Fruit fly (Drosophila melanogaster) whole organism, embryonic: ENCODE measurements around the gene trr.

Experiments used
- Adf1 ChIP-seq: fragments of 200-800 bp; sonication (Bioruptor generic); IDR thresholded peaks from 2 replicates; pipeline ENCODE4 v1.3.6; 2022; ENCODE audit warnings: missing biosample characterization, missing genetic modification characterization
- Aef1 ChIP-seq: fragments of 200-800 bp; sonication (Bioruptor generic); IDR thresholded peaks from 3 replicates; pipeline ENCODE4 v1.3.6; 2022; ENCODE audit warnings: missing biosample characterization, missing genetic modification characterization
- CG10462 ChIP-seq: fragments of 200-800 bp; sonication (Bioruptor generic); optimal IDR thresholded peaks from 2 replicates; lab custom pipeline; 2016; ENCODE audit warnings: missing biosample characterization, missing genetic modification characterization
- CG11398 ChIP-seq: fragments of 200-800 bp; sonication (Bioruptor generic); optimal IDR thresholded peaks from 2 replicates; lab custom pipeline; 2016; ENCODE audit warnings: missing biosample characterization, missing genetic modification characterization
- CG11695 ChIP-seq: fragments of 200-800 bp; sonication (Bioruptor generic); IDR thresholded peaks from 3 replicates; pipeline ENCODE4 v1.3.6; 2022; ENCODE audit warnings: missing biosample characterization, missing genetic modification characterization
- CG13296 ChIP-seq: fragments of 200-800 bp; sonication (Bioruptor generic); optimal IDR thresholded peaks from 3 replicates; lab custom pipeline; 2018; ENCODE audit warnings: missing biosample characterization, mild to moderate bottlenecking, missing genetic modification characterization
- CG17359 ChIP-seq: fragments of 200-800 bp; sonication (Bioruptor generic); optimal IDR thresholded peaks from 3 replicates; lab custom pipeline; 2018; ENCODE audit warnings: missing biosample characterization, mild to moderate bottlenecking, missing genetic modification characterization, moderate library complexity
- CG17361 ChIP-seq: fragments of 200-800 bp; sonication (Bioruptor generic); IDR thresholded peaks from 3 replicates; pipeline ENCODE4 v1.3.6; 2022; ENCODE audit warnings: missing biosample characterization, missing genetic modification characterization
- CG17912 ChIP-seq: fragments of 200-800 bp; sonication (Bioruptor generic); optimal IDR thresholded peaks from 2 replicates; lab custom pipeline; 2018; ENCODE audit warnings: missing biosample characterization, mild to moderate bottlenecking, missing genetic modification characterization
- CG2129 ChIP-seq: fragments of 200-800 bp; sonication (Bioruptor generic); IDR thresholded peaks from 2 replicates; pipeline ENCODE4 v1.3.6; 2022; ENCODE audit warnings: missing biosample characterization, missing genetic modification characterization; ENCODE audit not compliant: partially characterized antibody
- CG33557 ChIP-seq: fragments of 200-800 bp; sonication (Bioruptor generic); optimal IDR thresholded peaks from 2 replicates; lab custom pipeline; 2019; ENCODE audit warnings: missing biosample characterization, mild to moderate bottlenecking, missing genetic modification characterization, moderate library complexity
- CG4282 ChIP-seq: fragments of 200-800 bp; sonication (Bioruptor generic); optimal IDR thresholded peaks from 2 replicates; lab custom pipeline; 2016; ENCODE audit warnings: missing biosample characterization, missing genetic modification characterization
- CG4424 ChIP-seq: fragments of 200-800 bp; sonication (Bioruptor generic); optimal IDR thresholded peaks from 3 replicates; lab custom pipeline; 2016; ENCODE audit warnings: missing biosample characterization, missing genetic modification characterization
- CG5953 ChIP-seq: fragments of 200-800 bp; sonication (Bioruptor generic); IDR thresholded peaks from 2 replicates; pipeline ENCODE4 v1.3.6; 2022; ENCODE audit warnings: missing biosample characterization, missing genetic modification characterization
- CG6683 ChIP-seq: fragments of 200-800 bp; sonication (Bioruptor generic); optimal IDR thresholded peaks from 2 replicates; lab custom pipeline; 2017; ENCODE audit warnings: missing biosample characterization, mild to moderate bottlenecking, missing genetic modification characterization, missing genetic modification reagents
- CG6813 ChIP-seq: fragments of 200-800 bp; sonication (Bioruptor generic); optimal IDR thresholded peaks from 2 replicates; lab custom pipeline; 2017; ENCODE audit warnings: missing biosample characterization, missing genetic modification characterization, mild to moderate bottlenecking, moderate library complexity, missing genetic modification reagents
- CG7271 ChIP-seq: fragments of 200-800 bp; sonication (Bioruptor generic); optimal IDR thresholded peaks from 2 replicates; lab custom pipeline; 2018; ENCODE audit warnings: missing biosample characterization, mild to moderate bottlenecking, missing genetic modification characterization, moderate library complexity
- CG7556 ChIP-seq: fragments of 200-800 bp; sonication (Bioruptor generic); optimal IDR thresholded peaks from 2 replicates; lab custom pipeline; 2017; ENCODE audit warnings: missing biosample characterization, mild to moderate bottlenecking, missing genetic modification characterization
- CG9215 ChIP-seq: fragments of 200-800 bp; sonication (Bioruptor generic); IDR thresholded peaks from 2 replicates; pipeline ENCODE4 v1.3.6; 2022; ENCODE audit warnings: missing biosample characterization, missing genetic modification characterization
- CTCF ChIP-seq: fragments of 200-800 bp; sonication (Bioruptor generic); optimal IDR thresholded peaks from 2 replicates; lab custom pipeline; 2017; ENCODE audit warnings: missing biosample characterization, mild to moderate bottlenecking, missing genetic modification characterization, moderate library complexity
- D19B ChIP-seq: fragments of 200-800 bp; sonication (Bioruptor generic); optimal IDR thresholded peaks from 2 replicates; lab custom pipeline; 2017; ENCODE audit warnings: missing biosample characterization, mild to moderate bottlenecking, missing genetic modification characterization
- Hmr ChIP-seq: fragments of 200-800 bp; sonication (Bioruptor generic); optimal IDR thresholded peaks from 3 replicates; lab custom pipeline; 2017; ENCODE audit warnings: mild to moderate bottlenecking, missing biosample characterization, missing genetic modification reagents, missing genetic modification characterization
- Hmx ChIP-seq: fragments of 200-800 bp; sonication (Bioruptor generic); optimal IDR thresholded peaks from 2 replicates; lab custom pipeline; 2016; ENCODE audit warnings: missing biosample characterization, missing genetic modification characterization
- Lim3 ChIP-seq: fragments of 200-800 bp; sonication (Bioruptor generic); IDR thresholded peaks from 2 replicates; pipeline ENCODE4 v1.3.6; 2022; ENCODE audit warnings: missing biosample characterization, missing genetic modification characterization
- NC2β ChIP-seq: fragments of 200-800 bp; sonication (Bioruptor generic); optimal IDR thresholded peaks from 2 replicates; lab custom pipeline; 2016; ENCODE audit warnings: missing biosample characterization, missing genetic modification characterization
- Oli ChIP-seq: fragments of 200-800 bp; sonication (Bioruptor generic); optimal IDR thresholded peaks from 2 replicates; lab custom pipeline; 2018; ENCODE audit warnings: missing biosample characterization, mild to moderate bottlenecking, missing genetic modification characterization, moderate library complexity
- PHDP ChIP-seq: fragments of 200-800 bp; sonication (Bioruptor generic); optimal IDR thresholded peaks from 3 replicates; lab custom pipeline; 2018; ENCODE audit warnings: missing biosample characterization, mild to moderate bottlenecking, missing genetic modification characterization, moderate library complexity
- Ptx1 ChIP-seq: fragments of 200-800 bp; sonication (Bioruptor generic); IDR thresholded peaks from 2 replicates; pipeline ENCODE4 v1.3.6; 2022; ENCODE audit warnings: missing biosample characterization, missing genetic modification characterization
- TFAM ChIP-seq: fragments of 200-800 bp; sonication (Bioruptor generic); optimal IDR thresholded peaks from 2 replicates; lab custom pipeline; 2017; ENCODE audit warnings: missing biosample characterization, missing genetic modification characterization, inconsistent platforms
- Trl ChIP-seq, 3 experiments: fragments of >200 bp in 2 of 3; fragments of 200-800 bp in 1 of 3; sonication (Bioruptor generic) in 1 of 3; optimal IDR thresholded peaks; 2 replicates in 1 of 3; 3 replicates in 2 of 3; lab custom pipeline; 2016 to 2017; ENCODE audit warnings: missing biosample characterization in 1 of 3, missing genetic modification characterization in 1 of 3
- Vsx1 ChIP-seq: fragments of 200-800 bp; sonication (Bioruptor generic); optimal IDR thresholded peaks from 2 replicates; lab custom pipeline; 2017; ENCODE audit warnings: missing biosample characterization, mild to moderate bottlenecking, missing genetic modification characterization, missing genetic modification reagents
- al ChIP-seq: fragments of 200-800 bp; sonication (Bioruptor generic); IDR thresholded peaks from 2 replicates; pipeline ENCODE4 v1.3.6; 2022; ENCODE audit warnings: missing biosample characterization, missing genetic modification characterization
- az2 ChIP-seq: fragments of 200-800 bp; sonication (Bioruptor generic); optimal IDR thresholded peaks from 3 replicates; lab custom pipeline; 2016; ENCODE audit warnings: missing biosample characterization, missing genetic modification characterization
- cato ChIP-seq: fragments of 200-800 bp; sonication (Bioruptor generic); optimal IDR thresholded peaks from 2 replicates; lab custom pipeline; 2016; ENCODE audit warnings: missing biosample characterization, missing genetic modification characterization, borderline replicate concordance
- exex ChIP-seq: fragments of 200-800 bp; sonication (Bioruptor generic); optimal IDR thresholded peaks from 4 replicates; lab custom pipeline; 2018; ENCODE audit warnings: missing biosample characterization, mild to moderate bottlenecking, missing genetic modification characterization, moderate library complexity
- gro ChIP-seq: fragments of 200-800 bp; sonication (Bioruptor generic); optimal IDR thresholded peaks from 2 replicates; lab custom pipeline; 2016; ENCODE audit warnings: missing biosample characterization, missing genetic modification characterization
- her ChIP-seq: fragments of 200-800 bp; sonication (Bioruptor generic); optimal IDR thresholded peaks from 2 replicates; lab custom pipeline; 2016; ENCODE audit warnings: missing biosample characterization, missing genetic modification characterization
- klu ChIP-seq: fragments of 200-800 bp; sonication (Bioruptor generic); IDR thresholded peaks from 2 replicates; pipeline ENCODE4 v1.3.6; 2022; ENCODE audit warnings: missing biosample characterization, missing genetic modification characterization
- knrl ChIP-seq: fragments of 200-800 bp; sonication (Bioruptor generic); IDR thresholded peaks from 3 replicates; pipeline ENCODE4 v1.3.6; 2022; ENCODE audit warnings: missing biosample characterization, missing genetic modification characterization; ENCODE audit not compliant: partially characterized antibody
- peb ChIP-seq: fragments of 200-800 bp; sonication (Bioruptor generic); IDR thresholded peaks from 2 replicates; pipeline ENCODE4 v1.3.6; 2022; ENCODE audit warnings: missing biosample characterization, missing genetic modification characterization
- phol ChIP-seq: fragments of 200-800 bp; sonication (Bioruptor generic); optimal IDR thresholded peaks from 3 replicates; lab custom pipeline; 2018; ENCODE audit warnings: missing biosample characterization, mild to moderate bottlenecking, missing genetic modification characterization, moderate library complexity
- pita ChIP-seq: fragments of 200-800 bp; sonication (Bioruptor generic); optimal IDR thresholded peaks from 2 replicates; lab custom pipeline; 2017; ENCODE audit warnings: missing biosample characterization, mild to moderate bottlenecking, missing genetic modification characterization
- psq ChIP-seq: fragments of 200-800 bp; sonication (Bioruptor generic); optimal IDR thresholded peaks from 2 replicates; lab custom pipeline; 2017; ENCODE audit warnings: missing biosample characterization, missing genetic modification characterization
- sens-2 ChIP-seq: fragments of 200-800 bp; sonication (Bioruptor generic); IDR thresholded peaks from 2 replicates; pipeline ENCODE4 v1.3.6; 2022; ENCODE audit warnings: missing biosample characterization, missing genetic modification characterization
- so ChIP-seq: fragments of 200-800 bp; sonication (Bioruptor generic); IDR thresholded peaks from 3 replicates; pipeline ENCODE4 v1.3.6; 2022; ENCODE audit warnings: missing biosample characterization, missing genetic modification characterization
- sqz ChIP-seq: fragments of 200-800 bp; sonication (Bioruptor generic); optimal IDR thresholded peaks from 3 replicates; lab custom pipeline; 2018; ENCODE audit warnings: missing biosample characterization, mild to moderate bottlenecking, missing genetic modification characterization
- sr ChIP-seq: fragments of 200-800 bp; sonication (Bioruptor generic); IDR thresholded peaks from 3 replicates; pipeline ENCODE4 v1.3.6; 2022; ENCODE audit warnings: missing biosample characterization, missing genetic modification characterization
- tin ChIP-seq: fragments of 200-800 bp; sonication (Bioruptor generic); optimal IDR thresholded peaks from 3 replicates; lab custom pipeline; 2016; ENCODE audit warnings: missing biosample characterization, missing genetic modification characterization
- trh ChIP-seq: fragments of 200-800 bp; sonication (Bioruptor generic); optimal IDR thresholded peaks from 2 replicates; lab custom pipeline; 2016; ENCODE audit warnings: missing biosample characterization, missing genetic modification characterization
- tup ChIP-seq: fragments of 200-800 bp; sonication (Bioruptor generic); optimal IDR thresholded peaks from 2 replicates; lab custom pipeline; 2016; ENCODE audit warnings: missing biosample characterization, mild to moderate bottlenecking, missing genetic modification characterization, moderate library complexity

trr gene

dm6 chrX:1879606-1880110 is 10.1 kb downstream of the trr start, which contains the start of gene CG14818 (continued):
- TF ChIP-seq sqz (GFP tag; lab: Kevin White, UChicago) (peak; percentile 80), CG9215 (peak; percentile 65), az2 (GFP tag; lab: Kevin White, UChicago) (peak; percentile 42), phol (tag; lab: Kevin White, UChicago) (peak; percentile 63), Trl (optimal IDR thresholded peaks at IDR 0.05; lab: Kevin White, UChicago) (no peak), Trl (GFP tag; optimal IDR thresholded peaks at IDR 0.05; lab: Kevin White, UChicago) (peak; percentile 69), trh (GFP tag; lab: Kevin White, UChicago) (no peak), Adf1 (GFP tag; lab: Robert Waterston, UW) (peak; percentile 35; the same call in 1 of the 2 replicates), CG11695 (0 out of 3 replicates have a peak, but pooled peaks have one; percentile 40), Aef1 (peak; percentile 39; the same call in 1 of the 3 replicates), PHDP (tag; lab: Kevin White, UChicago) (peak; percentile 51), cato (GFP tag; lab: Kevin White, UChicago) (peak; percentile 38), peb (GFP tag; lab: Robert Waterston, UW) (peak; percentile 29; the same call in 1 of the 2 replicates), tin (GFP tag; lab: Kevin White, UChicago) (peak; percentile 49), tup (GFP tag; lab: Kevin White, UChicago) (no peak), CG4282 (no peak), CG6683 (GFP tag; lab: Kevin White, UChicago) (no peak), al (GFP tag; lab: Robert Waterston, UW) (peak; percentile 60; the same call in 1 of the 2 replicates), CG5953 (GFP tag; lab: Robert Waterston, UW) (0 out of 2 replicates have a peak, but pooled peaks have one; percentile 31), psq (GFP tag; lab: Kevin White, UChicago) (no peak), NC2β (GFP tag; lab: Kevin White, UChicago) (no peak), Oli (tag; lab: Kevin White, UChicago) (peak; percentile 34), Hmx (no peak), knrl (peak; percentile 89), D19B (GFP tag; lab: Kevin White, UChicago) (peak; percentile 26), pita (no peak), her (GFP tag; lab: Kevin White, UChicago) (peak; percentile 36), CG13296 (GFP tag; lab: Kevin White, UChicago) (peak; percentile 32), sens-2 (GFP tag; lab: Robert Waterston, UW) (peak; percentile 40; the same call in 1 of the 2 replicates), gro (peak; percentile 42), CG17912 (GFP tag; lab: Kevin White, UChicago) (peak; percentile 13), CG6813 (peak; percentile 8), Hmr (GFP tag; lab: Kevin White, UChicago) (peak; percentile 70), CG10462 (GFP tag; lab: Kevin White, UChicago) (peak; percentile 14), exex (tag; lab: Kevin White, UChicago) (no peak), CG7556 (GFP tag; lab: Kevin White, UChicago) (peak; percentile 15), Lim3 (GFP tag; lab: Robert Waterston, UW) (no peak), CG2129 (GFP tag; lab: Robert Waterston, UW) (peak; percentile 87), CG4424 (GFP tag; lab: Kevin White, UChicago) (peak; percentile 50), Vsx1 (no peak), CG17361 (peak; percentile 65), CTCF (GFP tag; lab: Kevin White, UChicago) (no peak), CG17359 (tag; lab: Kevin White, UChicago) (peak; percentile 95), CG11398 (GFP tag; lab: Kevin White, UChicago) (peak; percentile 36), sr (no peak), Ptx1 (GFP tag; lab: Robert Waterston, UW) (peak; percentile 78), so (GFP tag; lab: Robert Waterston, UW) (0 out of 3 replicates have a peak, but pooled peaks have one; percentile 39), CG7271 (tag; lab: Kevin White, UChicago) (no peak), klu (GFP tag; lab: Robert Waterston, UW) (no peak; the same call in 1 of the 2 replicates), CG33557 (peak; percentile 33), TFAM (GFP tag; lab: Kevin White, UChicago) (no peak)
